Worm (Caenorhabditis elegans): ENCODE measurements around the gene F13B12.3.

DNA sequence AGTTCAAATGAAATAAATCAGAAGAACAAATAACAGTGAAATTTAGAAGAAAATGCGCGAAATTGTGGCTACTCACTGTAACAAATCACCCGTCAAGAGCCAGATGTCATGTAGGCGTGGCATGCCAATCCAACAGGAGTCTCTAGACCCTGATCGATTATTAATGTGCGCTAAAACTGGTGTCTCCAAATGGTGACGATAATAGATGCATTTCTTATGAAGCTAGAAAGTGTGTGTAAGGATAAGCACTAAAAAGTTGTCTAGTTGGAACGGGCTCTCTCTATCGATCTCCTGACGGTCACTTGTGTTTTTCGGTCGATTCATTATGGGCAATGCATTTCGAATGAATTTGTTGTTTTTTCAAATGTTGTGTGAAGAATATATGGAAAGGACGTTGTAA, 22.8 kb downstream of the F13B12.3 start, which contains the start of gene mec-3:
- TF ChIP-seq him-1 (tag; optimal IDR thresholded peaks at IDR 0.05) (no peak), dao-5 (tag; optimal IDR thresholded peaks at IDR 0.05) (no peak)

Data from whole organism, L4/young adult.